Worm (Caenorhabditis elegans) whole organism, midembryonic: ENCODE results near the gene F42A6.6.
"Not testable (repeated sequence)": the region's sequence is repeated elsewhere in the genome, so short reads cannot be mapped to it uniquely, and the experiment has no call there.

Source experiments
- T22C8.4 ChIP-seq: fragments of 200-800 bp; sonication (Bioruptor generic); IDR thresholded peaks from 2 replicates; pipeline ENCODE4 v1.3.6; 2022; ENCODE audit warnings: missing genetic modification characterization, missing compliant biosample characterization
- cog-1 ChIP-seq: sonication (generic microtip); optimal IDR thresholded peaks from 2 replicates; lab custom pipeline; 2016; ENCODE audit warnings: missing genetic modification characterization, missing compliant biosample characterization
- flt-1 ChIP-seq: fragments of 200-800 bp; sonication (Bioruptor generic); IDR thresholded peaks from 2 replicates; pipeline ENCODE4 v1.3.6; 2022; ENCODE audit warnings: missing genetic modification characterization, missing compliant biosample characterization
- klf-2 ChIP-seq: fragments of 200-800 bp; sonication (Bioruptor generic); conservative IDR thresholded peaks from 2 replicates; pipeline ENCODE4 v1.3.6; 2022; ENCODE audit warnings: missing genetic modification reagents, missing genetic modification characterization, missing compliant biosample characterization
- med-1 ChIP-seq: sonication (generic microtip); optimal IDR thresholded peaks from 2 replicates; lab custom pipeline; 2017; ENCODE audit warnings: missing genetic modification characterization, mild to moderate bottlenecking, missing compliant biosample characterization, antibody characterized with exemption, missing genetic modification reagents; ENCODE audit not compliant: insufficient read depth
- ref-1 ChIP-seq: fragments of 200-800 bp; sonication (Bioruptor generic); conservative IDR thresholded peaks from 2 replicates; pipeline ENCODE4 v1.3.6; 2022; ENCODE audit warnings: missing genetic modification reagents, missing genetic modification characterization, missing compliant biosample characterization
- tab-1 ChIP-seq: fragments of 200-800 bp; sonication (Bioruptor generic); IDR thresholded peaks from 2 replicates; pipeline ENCODE4 v1.3.6; 2022; ENCODE audit warnings: missing genetic modification characterization, missing compliant biosample characterization
- ztf-23 ChIP-seq: fragments of 200-800 bp; sonication (Bioruptor generic); IDR thresholded peaks from 2 replicates; pipeline ENCODE4 v1.3.6; 2022; ENCODE audit warnings: missing genetic modification reagents, missing genetic modification characterization, missing compliant biosample characterization
- ztf-29 ChIP-seq: fragments of 200-800 bp; sonication (Bioruptor generic); IDR thresholded peaks from 2 replicates; pipeline ENCODE4 v1.3.6; 2022; ENCODE audit warnings: missing genetic modification reagents, missing genetic modification characterization, missing compliant biosample characterization

F42A6.6 gene

ce11 chrIV:3338676-3339075 lies 2.0 kb upstream of the F42A6.6 start, which contains the start of gene hrpa-1:
Gene hrpa-1, minus strand, starts transcription at chrIV:3338867.
- no peak for TF ChIP-seq tab-1 (GFP tag; lab: Robert Waterston, UW)
- no peak for TF ChIP-seq ztf-29 (GFP tag; lab: Robert Waterston, UW)
- no peak for TF ChIP-seq med-1 (GFP tag; lab: Kevin White, UChicago)
- TF ChIP-seq klf-2 (GFP tag; lab: Robert Waterston, UW), result no peak
- no peak for TF ChIP-seq ref-1 (GFP tag; lab: Robert Waterston, UW)
- peak; percentile 51 for TF ChIP-seq cog-1
- TF ChIP-seq T22C8.4 (GFP tag; lab: Robert Waterston, UW), result no peak
- 0 out of 2 replicates have a peak, but pooled peaks have one; percentile 12 for TF ChIP-seq ztf-23 (GFP tag; lab: Robert Waterston, UW)
- no peak for TF ChIP-seq flt-1 (GFP tag; lab: Robert Waterston, UW)

- TF ChIP-seq tab-1 (GFP tag; lab: Robert Waterston, UW), result no peak
- peak; percentile 40; the same call in 1 of the 2 replicates for TF ChIP-seq T22C8.4 (GFP tag; lab: Robert Waterston, UW)
Observed at ce11 chrIV:3338176-3338575, 1.5 kb upstream of the F42A6.6 start.

- TF ChIP-seq ref-1 (GFP tag; lab: Robert Waterston, UW), result peak; percentile 57
- TF ChIP-seq T22C8.4 (GFP tag; lab: Robert Waterston, UW), result 0 out of 2 replicates have a peak, but pooled peaks have one; percentile 25
- TF ChIP-seq ztf-29 (GFP tag; lab: Robert Waterston, UW), result no peak
- peak; percentile 72 for TF ChIP-seq ztf-23 (GFP tag; lab: Robert Waterston, UW)
- TF ChIP-seq flt-1 (GFP tag; lab: Robert Waterston, UW), result peak; percentile 74
Observed at ce11 chrIV:3337275-3337674, 602 bp upstream of the F42A6.6 start.

ce11 chrIV:3331758-3332157 lies 4.9 kb downstream of the F42A6.6 start, which contains the start of gene F42A6.5:
Gene F42A6.5, minus strand, starts transcription at chrIV:3331858.
- not testable (repeated sequence) for TF ChIP-seq med-1 (GFP tag; lab: Kevin White, UChicago); ztf-23 (GFP tag; lab: Robert Waterston, UW); cog-1

- 0 out of 2 replicates have a peak, but pooled peaks have one; percentile 34 for TF ChIP-seq ztf-23 (GFP tag; lab: Robert Waterston, UW)
Observed at ce11 chrIV:3313311-3313710, 23.4 kb downstream of the F42A6.6 start.

DNA sequence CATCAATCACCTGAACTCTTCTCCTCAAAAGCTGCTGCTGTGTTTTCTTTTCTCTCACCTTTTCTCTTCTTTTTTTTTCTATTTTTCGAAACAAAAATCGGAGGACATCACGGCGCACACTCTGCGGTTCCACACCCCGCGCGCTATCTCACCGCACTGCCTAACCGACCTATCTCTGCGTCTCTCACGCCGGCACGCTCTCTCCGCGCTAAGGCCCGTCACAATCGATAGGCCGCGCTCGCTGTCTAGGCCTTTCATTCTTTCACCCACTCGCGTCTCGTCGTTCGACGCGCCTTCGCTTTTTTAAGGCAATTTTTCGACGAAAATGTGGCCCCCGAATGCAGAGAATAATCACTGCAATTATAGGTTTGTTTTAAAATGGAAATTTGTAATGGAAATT lies 25.4 kb downstream of the F42A6.6 start, which contains the start of gene zip-11:
TSS of gene zip-11 (plus strand) at position 34 of the 400 bp plus-strand sequence.
- TF ChIP-seq T22C8.4 (GFP tag; lab: Robert Waterston, UW) (peak; percentile 62; the same call in 1 of the 2 replicates), ref-1 (GFP tag; lab: Robert Waterston, UW) (no peak)

DNA sequence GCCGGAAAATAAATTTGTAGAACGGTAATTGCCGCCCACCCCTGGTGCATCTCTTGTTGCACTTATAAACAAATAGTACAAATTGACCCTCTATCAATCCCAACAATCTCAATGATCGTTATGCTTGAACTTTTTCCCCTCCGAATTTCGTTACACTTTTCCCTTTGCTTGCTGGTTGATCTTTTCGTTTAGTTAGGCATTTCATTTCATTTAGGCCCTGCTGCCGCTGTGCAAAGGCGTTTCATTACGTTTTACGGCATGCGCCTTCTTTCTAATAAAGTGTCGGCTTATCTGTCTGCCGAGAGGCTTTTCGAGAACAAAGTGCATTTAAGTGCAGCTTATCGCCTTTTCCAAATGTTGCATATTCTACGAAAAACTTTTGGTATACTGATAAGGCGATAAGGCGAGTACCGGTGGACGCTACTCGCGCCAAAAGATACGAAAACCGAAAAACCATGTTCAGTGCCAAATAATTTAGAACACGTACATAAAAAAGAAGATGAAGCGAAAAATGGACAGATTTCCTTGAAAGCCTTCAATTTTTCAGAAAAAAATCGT lies 25.9 kb downstream of the F42A6.6 start:
- TF ChIP-seq ztf-23 (GFP tag; lab: Robert Waterston, UW), result no peak
- no peak for TF ChIP-seq flt-1 (GFP tag; lab: Robert Waterston, UW)
- no peak for TF ChIP-seq cog-1
- no peak for TF ChIP-seq T22C8.4 (GFP tag; lab: Robert Waterston, UW)
- no peak for TF ChIP-seq ref-1 (GFP tag; lab: Robert Waterston, UW)
- TF ChIP-seq med-1 (GFP tag; lab: Kevin White, UChicago), result no peak
- TF ChIP-seq tab-1 (GFP tag; lab: Robert Waterston, UW), result no peak
- TF ChIP-seq klf-2 (GFP tag; lab: Robert Waterston, UW), result no peak
- no peak for TF ChIP-seq ztf-29 (GFP tag; lab: Robert Waterston, UW)

ce11 chrIV:3308885-3309284 lies 27.8 kb downstream of the F42A6.6 start:
- TF ChIP-seq ref-1 (GFP tag; lab: Robert Waterston, UW) (no peak), ztf-23 (GFP tag; lab: Robert Waterston, UW) (no peak), tab-1 (GFP tag; lab: Robert Waterston, UW) (no peak), flt-1 (GFP tag; lab: Robert Waterston, UW) (no peak), cog-1 (no peak), ztf-29 (GFP tag; lab: Robert Waterston, UW) (no peak), med-1 (GFP tag; lab: Kevin White, UChicago) (no peak), klf-2 (GFP tag; lab: Robert Waterston, UW) (no peak), T22C8.4 (GFP tag; lab: Robert Waterston, UW) (no peak)

DNA sequence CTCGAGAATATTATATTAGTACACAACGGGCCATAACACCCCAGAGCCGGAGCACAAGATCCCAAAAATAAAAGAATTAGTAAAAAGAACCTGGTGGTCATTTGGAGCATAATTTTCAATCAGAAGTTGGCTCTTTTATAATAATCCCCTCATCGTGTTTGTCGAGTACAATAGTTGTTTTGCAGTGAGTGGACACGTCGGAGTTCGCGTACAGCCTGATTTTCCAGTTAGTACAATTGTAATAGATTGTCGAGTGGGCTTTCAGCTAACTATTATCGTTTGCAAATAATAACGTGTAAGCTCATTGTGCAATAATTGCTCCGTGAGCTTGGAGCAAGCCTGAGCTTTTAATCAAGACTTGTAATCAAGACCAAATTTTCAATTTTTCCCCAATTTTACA lies 29.2 kb downstream of the F42A6.6 start, which contains the start of gene W08E12.9:
TSS of gene W08E12.9 (minus strand) at position 101 of the 400 bp plus-strand sequence.
- TF ChIP-seq ref-1 (GFP tag; lab: Robert Waterston, UW), result no peak
- TF ChIP-seq T22C8.4 (GFP tag; lab: Robert Waterston, UW), result no peak
- no peak for TF ChIP-seq med-1 (GFP tag; lab: Kevin White, UChicago)
- TF ChIP-seq flt-1 (GFP tag; lab: Robert Waterston, UW), result no peak
- no peak for TF ChIP-seq ztf-29 (GFP tag; lab: Robert Waterston, UW)
- no peak for TF ChIP-seq klf-2 (GFP tag; lab: Robert Waterston, UW)
- no peak for TF ChIP-seq ztf-23 (GFP tag; lab: Robert Waterston, UW)
- TF ChIP-seq cog-1, result no peak
- no peak for TF ChIP-seq tab-1 (GFP tag; lab: Robert Waterston, UW)

DNA sequence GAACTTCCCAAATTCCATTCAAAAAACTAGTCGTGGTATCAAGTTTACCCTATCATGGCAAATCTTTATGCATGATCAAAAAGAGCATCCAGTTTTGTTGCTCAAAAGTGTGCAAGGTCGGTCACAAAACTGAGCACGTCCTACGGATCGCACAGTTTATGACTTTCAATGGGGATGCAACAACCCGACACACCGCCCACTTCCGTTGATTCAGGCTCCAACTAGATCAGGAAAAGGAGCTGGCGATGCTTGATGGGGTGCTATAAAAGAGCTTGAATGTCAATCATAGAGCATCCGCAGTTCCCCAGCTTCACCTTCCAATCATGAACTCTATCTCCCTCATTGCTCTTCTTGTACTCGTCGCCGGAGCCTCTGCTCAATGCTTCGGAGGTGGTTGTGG lies 31.1 kb downstream of the F42A6.6 start, which contains the start of gene W08E12.2:
TSS of gene W08E12.2 (plus strand) at position 301 of the 400 bp plus-strand sequence.
- TF ChIP-seq flt-1 (GFP tag; lab: Robert Waterston, UW) (no peak), ztf-23 (GFP tag; lab: Robert Waterston, UW) (no peak), tab-1 (GFP tag; lab: Robert Waterston, UW) (no peak), cog-1 (no peak), ref-1 (GFP tag; lab: Robert Waterston, UW) (no peak)
